Fruit fly (Drosophila melanogaster) whole organism, embryonic: Measurements from ENCODE around the gene dpr9.

Source experiments
- Ada2b ChIP-seq: fragments of 200-800 bp; sonication (Bioruptor generic); IDR thresholded peaks from 2 replicates; pipeline ENCODE4 v1.3.6; 2022; ENCODE audit warnings: missing biosample characterization, missing genetic modification characterization
- Adf1 ChIP-seq: fragments of 200-800 bp; sonication (Bioruptor generic); IDR thresholded peaks from 2 replicates; pipeline ENCODE4 v1.3.6; 2022; ENCODE audit warnings: missing biosample characterization, missing genetic modification characterization
- Bdp1 ChIP-seq: fragments of 200-800 bp; sonication (Bioruptor generic); optimal IDR thresholded peaks from 3 replicates; lab custom pipeline; 2016; ENCODE audit warnings: missing biosample characterization, missing genetic modification characterization
- CG1024 ChIP-seq: fragments of 200-800 bp; sonication (Bioruptor generic); IDR thresholded peaks from 2 replicates; pipeline ENCODE4 v1.3.6; 2022; ENCODE audit warnings: missing biosample characterization, missing genetic modification characterization
- CG10366 ChIP-seq: fragments of 200-800 bp; sonication (Bioruptor generic); IDR thresholded peaks from 2 replicates; pipeline ENCODE4 v1.3.6; 2022; ENCODE audit warnings: missing biosample characterization, missing genetic modification characterization
- CG11247 ChIP-seq: fragments of 200-800 bp; sonication (Bioruptor generic); IDR thresholded peaks from 2 replicates; pipeline ENCODE4 v1.3.6; 2022; ENCODE audit warnings: missing biosample characterization, missing genetic modification characterization
- CG12659 ChIP-seq: fragments of 200-800 bp; sonication (Bioruptor generic); optimal IDR thresholded peaks from 3 replicates; lab custom pipeline; 2017; ENCODE audit warnings: mild to moderate bottlenecking, missing biosample characterization, missing genetic modification reagents, missing genetic modification characterization
- CG13894 ChIP-seq: fragments of 200-800 bp; sonication (Bioruptor generic); optimal IDR thresholded peaks from 3 replicates; lab custom pipeline; 2018; ENCODE audit warnings: missing biosample characterization, mild to moderate bottlenecking, missing genetic modification characterization, moderate library complexity
- CG14710 ChIP-seq: fragments of 200-800 bp; sonication (Bioruptor generic); optimal IDR thresholded peaks from 3 replicates; lab custom pipeline; 2019; ENCODE audit warnings: missing biosample characterization, mild to moderate bottlenecking, missing genetic modification characterization, moderate library complexity
- CG17328 ChIP-seq: fragments of 200-800 bp; sonication (Bioruptor generic); IDR thresholded peaks from 2 replicates; pipeline ENCODE4 v1.3.6; 2022; ENCODE audit warnings: missing biosample characterization, missing genetic modification characterization
- CG1792 ChIP-seq: fragments of 200-800 bp; sonication (Bioruptor generic); optimal IDR thresholded peaks from 2 replicates; lab custom pipeline; 2016; ENCODE audit warnings: missing biosample characterization, missing genetic modification characterization
- CG2202 ChIP-seq: fragments of 200-800 bp; sonication (Bioruptor generic); optimal IDR thresholded peaks from 2 replicates; lab custom pipeline; 2018; ENCODE audit warnings: missing biosample characterization, mild to moderate bottlenecking, missing genetic modification characterization
- CG2712 ChIP-seq: fragments of 200-800 bp; optimal IDR thresholded peaks from 3 replicates; lab custom pipeline; 2019; ENCODE audit warnings: missing biosample characterization, mild to moderate bottlenecking, missing genetic modification characterization, moderate library complexity
- CG2875 ChIP-seq: fragments of 200-800 bp; sonication (Bioruptor generic); optimal IDR thresholded peaks from 2 replicates; lab custom pipeline; 2017; ENCODE audit warnings: missing biosample characterization, mild to moderate bottlenecking, missing genetic modification characterization, missing genetic modification reagents
- CG32532 ChIP-seq: fragments of 200-800 bp; sonication (Bioruptor generic); IDR thresholded peaks from 2 replicates; pipeline ENCODE4 v1.3.6; 2022; ENCODE audit warnings: missing biosample characterization, missing genetic modification characterization
- CG34422 ChIP-seq: fragments of 200-800 bp; sonication (Bioruptor generic); IDR thresholded peaks from 3 replicates; pipeline ENCODE4 v1.3.6; 2022; ENCODE audit warnings: missing biosample characterization, missing genetic modification characterization
- CG4360 ChIP-seq: fragments of 200-800 bp; sonication (Bioruptor generic); IDR thresholded peaks from 2 replicates; pipeline ENCODE4 v1.3.6; 2022; ENCODE audit warnings: missing biosample characterization, missing genetic modification characterization
- Camta ChIP-seq: fragments of 200-800 bp; sonication (Bioruptor generic); optimal IDR thresholded peaks from 2 replicates; lab custom pipeline; 2016; ENCODE audit warnings: missing biosample characterization, missing genetic modification characterization
- CrebB ChIP-seq: fragments of 200-800 bp; sonication (Bioruptor generic); optimal IDR thresholded peaks from 3 replicates; lab custom pipeline; 2018; ENCODE audit warnings: missing biosample characterization, mild to moderate bottlenecking, missing genetic modification characterization
- D19B ChIP-seq: fragments of 200-800 bp; sonication (Bioruptor generic); optimal IDR thresholded peaks from 2 replicates; lab custom pipeline; 2017; ENCODE audit warnings: missing biosample characterization, mild to moderate bottlenecking, missing genetic modification characterization
- Dip3 ChIP-seq: fragments of 200-800 bp; sonication (Bioruptor generic); optimal IDR thresholded peaks from 3 replicates; lab custom pipeline; 2016; ENCODE audit warnings: missing biosample characterization, missing genetic modification characterization
- Drgx ChIP-seq: fragments of 200-800 bp; sonication (Bioruptor generic); IDR thresholded peaks from 2 replicates; pipeline ENCODE4 v1.3.6; 2022; ENCODE audit warnings: missing biosample characterization, missing genetic modification characterization
- ERR ChIP-seq: fragments of 200-800 bp; sonication (Bioruptor generic); optimal IDR thresholded peaks from 2 replicates; lab custom pipeline; 2016; ENCODE audit warnings: missing biosample characterization, missing genetic modification characterization
- Fer1 ChIP-seq: fragments of 200-800 bp; sonication (Bioruptor generic); optimal IDR thresholded peaks from 2 replicates; lab custom pipeline; 2017; ENCODE audit warnings: missing biosample characterization, mild to moderate bottlenecking, missing genetic modification characterization
- Fer2 ChIP-seq: fragments of 200-800 bp; sonication (Bioruptor generic); optimal IDR thresholded peaks from 2 replicates; lab custom pipeline; 2018; ENCODE audit warnings: missing biosample characterization, mild to moderate bottlenecking, missing genetic modification characterization, moderate library complexity
- Gsc ChIP-seq: fragments of 200-800 bp; sonication (Bioruptor generic); IDR thresholded peaks from 2 replicates; pipeline ENCODE4 v1.3.6; 2022; ENCODE audit warnings: missing biosample characterization, missing genetic modification characterization
- Hr78 ChIP-seq, 2 experiments: fragments of 200-800 bp in 1 of 2; fragments of >200 bp in 1 of 2; sonication (Bioruptor generic) in 1 of 2; optimal IDR thresholded peaks; 2 replicates each; lab custom pipeline; 2017 to 2019; ENCODE audit warnings: missing biosample characterization in 2 of 2, missing genetic modification characterization in 2 of 2, mild to moderate bottlenecking in 1 of 2, moderate library complexity in 1 of 2
- Mrtf ChIP-seq: fragments of 200-800 bp; sonication (Bioruptor generic); IDR thresholded peaks from 3 replicates; pipeline ENCODE4 v1.3.6; 2022; ENCODE audit warnings: missing biosample characterization, missing genetic modification characterization
- Opbp ChIP-seq: fragments of 200-800 bp; sonication (Bioruptor generic); IDR thresholded peaks from 3 replicates; pipeline ENCODE4 v1.3.6; 2022; ENCODE audit warnings: missing biosample characterization, missing genetic modification characterization; ENCODE audit not compliant: partially characterized antibody
- Sin3A ChIP-seq: fragments of >200 bp; optimal IDR thresholded peaks from 2 replicates; lab custom pipeline; 2018
- Sox100B ChIP-seq: fragments of 200-800 bp; sonication (Bioruptor generic); optimal IDR thresholded peaks from 3 replicates; lab custom pipeline; 2018; ENCODE audit warnings: missing biosample characterization, mild to moderate bottlenecking, missing genetic modification characterization
- Sox102F ChIP-seq: fragments of 200-800 bp; sonication (Bioruptor generic); optimal IDR thresholded peaks from 2 replicates; lab custom pipeline; 2018; ENCODE audit warnings: missing biosample characterization, mild to moderate bottlenecking, missing genetic modification characterization, moderate library complexity
- Sry-β ChIP-seq: fragments of 200-800 bp; sonication (Bioruptor generic); optimal IDR thresholded peaks from 2 replicates; lab custom pipeline; 2018; ENCODE audit warnings: missing biosample characterization, mild to moderate bottlenecking, missing genetic modification characterization, moderate library complexity
- Tbp ChIP-seq: fragments of >200 bp; optimal IDR thresholded peaks from 2 replicates; lab custom pipeline; 2018; ENCODE audit warnings: missing biosample characterization, missing genetic modification characterization
- YL-1 ChIP-seq: fragments of 200-800 bp; sonication (Bioruptor generic); optimal IDR thresholded peaks from 3 replicates; lab custom pipeline; 2017; ENCODE audit warnings: missing biosample characterization, mild to moderate bottlenecking, missing genetic modification characterization
- bowl ChIP-seq: fragments of 200-800 bp; sonication (Bioruptor generic); IDR thresholded peaks from 2 replicates; pipeline ENCODE4 v1.3.6; 2022; ENCODE audit warnings: missing biosample characterization, missing genetic modification characterization
- cad ChIP-seq: fragments of >200 bp; optimal IDR thresholded peaks from 2 replicates; lab custom pipeline; 2017; ENCODE audit warnings: missing biosample characterization, missing genetic modification characterization
- chif ChIP-seq, 2 experiments: fragments of 200-800 bp; sonication (Bioruptor generic); optimal IDR thresholded peaks; 3 replicates each; lab custom pipeline; 2016; ENCODE audit warnings: missing biosample characterization in 2 of 2, missing genetic modification characterization in 2 of 2
- croc ChIP-seq: fragments of 200-800 bp; sonication (Bioruptor generic); conservative IDR thresholded peaks from 3 replicates; pipeline ENCODE4 v1.3.6; 2022; ENCODE audit warnings: missing biosample characterization, missing genetic modification characterization
- fd96Cb ChIP-seq: fragments of 200-800 bp; sonication (Bioruptor generic); optimal IDR thresholded peaks from 2 replicates; lab custom pipeline; 2018; ENCODE audit warnings: missing biosample characterization, mild to moderate bottlenecking, missing genetic modification characterization, moderate library complexity
- gce ChIP-seq: fragments of 200-800 bp; sonication (Bioruptor generic); IDR thresholded peaks from 3 replicates; pipeline ENCODE4 v1.3.6; 2022; ENCODE audit warnings: missing biosample characterization, missing genetic modification characterization
- gem ChIP-seq: fragments of 200-800 bp; sonication (Bioruptor generic); optimal IDR thresholded peaks from 2 replicates; lab custom pipeline; 2019; ENCODE audit warnings: missing biosample characterization, mild to moderate bottlenecking, missing genetic modification characterization, moderate library complexity
- hb ChIP-seq: fragments of 200-800 bp; sonication (Bioruptor generic); IDR thresholded peaks from 3 replicates; pipeline ENCODE4 v1.3.6; 2022; ENCODE audit warnings: missing biosample characterization, missing genetic modification characterization; ENCODE audit not compliant: partially characterized antibody
- insv ChIP-seq, 2 experiments: fragments of 200-800 bp; sonication (Bioruptor generic); optimal IDR thresholded peaks; 3 replicates each; lab custom pipeline; 2016 to 2018; ENCODE audit warnings: missing biosample characterization in 2 of 2, missing genetic modification characterization in 2 of 2
- kni ChIP-seq: fragments of 200-800 bp; sonication (Bioruptor generic); optimal IDR thresholded peaks from 3 replicates; lab custom pipeline; 2017; ENCODE audit warnings: mild to moderate bottlenecking, missing biosample characterization, missing genetic modification reagents, missing genetic modification characterization
- lbe ChIP-seq: fragments of 200-800 bp; sonication (Bioruptor generic); optimal IDR thresholded peaks from 2 replicates; lab custom pipeline; 2016; ENCODE audit warnings: missing biosample characterization, mild to moderate bottlenecking, missing genetic modification characterization
- nom ChIP-seq: fragments of 200-800 bp; sonication (Bioruptor generic); optimal IDR thresholded peaks from 2 replicates; lab custom pipeline; 2017; ENCODE audit warnings: missing biosample characterization, missing genetic modification characterization, mild to moderate bottlenecking, moderate library complexity, missing genetic modification reagents
- pfk ChIP-seq: fragments of 200-800 bp; sonication (Bioruptor generic); optimal IDR thresholded peaks from 2 replicates; lab custom pipeline; 2018; ENCODE audit warnings: missing biosample characterization, mild to moderate bottlenecking, missing genetic modification characterization, moderate library complexity
- psq ChIP-seq: fragments of 200-800 bp; sonication (Bioruptor generic); optimal IDR thresholded peaks from 2 replicates; lab custom pipeline; 2017; ENCODE audit warnings: missing biosample characterization, missing genetic modification characterization
- pzg ChIP-seq: fragments of 200-800 bp; sonication (Bioruptor generic); optimal IDR thresholded peaks from 3 replicates; lab custom pipeline; 2018; ENCODE audit warnings: missing biosample characterization, mild to moderate bottlenecking, missing genetic modification characterization, moderate library complexity
- run ChIP-seq: fragments of 200-800 bp; sonication (Bioruptor generic); optimal IDR thresholded peaks from 3 replicates; lab custom pipeline; 2018; ENCODE audit warnings: missing biosample characterization, mild to moderate bottlenecking, missing genetic modification characterization
- seq ChIP-seq: fragments of 200-800 bp; sonication (Bioruptor generic); IDR thresholded peaks from 2 replicates; pipeline ENCODE4 v1.3.6; 2022; ENCODE audit warnings: missing biosample characterization, missing genetic modification characterization
- toy ChIP-seq: fragments of 200-800 bp; sonication (Bioruptor generic); IDR thresholded peaks from 2 replicates; pipeline ENCODE4 v1.3.6; 2022; ENCODE audit warnings: missing biosample characterization, missing genetic modification characterization

dpr9 gene

DNA sequence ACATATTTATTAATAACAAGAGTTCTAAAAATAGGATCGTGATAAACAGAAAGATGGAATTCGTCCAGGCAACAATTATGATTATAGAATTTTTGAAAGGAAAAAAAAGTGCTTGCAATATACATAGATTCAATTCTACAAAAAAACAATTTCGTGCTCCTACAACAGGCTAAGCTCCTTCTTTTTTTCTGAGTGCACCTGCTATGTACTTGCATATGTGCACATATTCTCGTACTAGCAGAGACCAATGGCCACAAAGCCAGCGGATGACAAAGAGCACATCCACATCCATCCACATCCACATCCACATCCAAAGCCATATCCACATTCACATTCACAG, 12.9 kb upstream of the dpr9 start (continued):
- TF ChIP-seq CG2202 = no peak
- peak; percentile 16 for TF ChIP-seq gem (tag; lab: Kevin White, UChicago)
- no peak for TF ChIP-seq Fer2 (tag; lab: Kevin White, UChicago)
- no peak for TF ChIP-seq CG4360 (GFP tag; lab: Robert Waterston, UW)
- TF ChIP-seq Sin3A (lab: Kevin White, UChicago) = no peak
- TF ChIP-seq Camta (GFP tag; lab: Kevin White, UChicago) = no peak
- no peak for TF ChIP-seq pfk
- no peak for TF ChIP-seq insv (GFP tag; optimal IDR thresholded peaks at IDR 0.05; lab: Kevin White, UChicago)
- peak; percentile 8 for TF ChIP-seq lbe
- TF ChIP-seq Sry-β (GFP tag; lab: Kevin White, UChicago) = no peak
- peak; percentile 51 for TF ChIP-seq Drgx (GFP tag; lab: Robert Waterston, UW)
- no peak for TF ChIP-seq Dip3 (GFP tag; lab: Kevin White, UChicago)
- no peak for TF ChIP-seq CG13894 (tag; lab: Kevin White, UChicago)
- TF ChIP-seq Fer1 (GFP tag; lab: Kevin White, UChicago) = no peak
- peak; percentile 5 for TF ChIP-seq fd96Cb
- peak; percentile 21; the same call in 1 of the 2 replicates for TF ChIP-seq CG17328
- no peak for TF ChIP-seq Opbp (GFP tag; lab: Robert Waterston, UW)
- TF ChIP-seq Adf1 (GFP tag; lab: Robert Waterston, UW) = no peak
- TF ChIP-seq ERR (GFP tag; lab: Kevin White, UChicago) = no peak
- no peak for TF ChIP-seq CG14710 (tag; lab: Kevin White, UChicago)
- TF ChIP-seq croc (GFP tag; lab: Robert Waterston, UW) = no peak
- TF ChIP-seq CG34422 (GFP tag; lab: Robert Waterston, UW) = no peak
- TF ChIP-seq D19B (GFP tag; lab: Kevin White, UChicago) = no peak
- no peak for TF ChIP-seq Hr78 (GFP tag; optimal IDR thresholded peaks at IDR 0.05; lab: Kevin White, UChicago)
- TF ChIP-seq Mrtf (GFP tag; lab: Robert Waterston, UW) = no peak
- TF ChIP-seq Gsc (GFP tag; lab: Robert Waterston, UW) = no peak
- TF ChIP-seq Ada2b (GFP tag; lab: Robert Waterston, UW) = no peak
- no peak for TF ChIP-seq hb (GFP tag; lab: Robert Waterston, UW)
- no peak for TF ChIP-seq pzg (GFP tag; lab: Kevin White, UChicago)
- TF ChIP-seq CG1792 (GFP tag; lab: Kevin White, UChicago) = no peak
- no peak for TF ChIP-seq chif (GFP tag; optimal IDR thresholded peaks at IDR 0.05; lab: Kevin White, UChicago)
- no peak for TF ChIP-seq seq (GFP tag; lab: Robert Waterston, UW)
- no peak for TF ChIP-seq CG11247 (GFP tag; lab: Robert Waterston, UW)
- TF ChIP-seq nom (GFP tag; lab: Kevin White, UChicago) = peak; percentile 32
- no peak for TF ChIP-seq CG32532
- no peak for TF ChIP-seq YL-1 (GFP tag; lab: Kevin White, UChicago)
- TF ChIP-seq cad (GFP tag; lab: Kevin White, UChicago) = no peak
- no peak for TF ChIP-seq CrebB
- peak; percentile 14 for TF ChIP-seq Sox102F (GFP tag; lab: Kevin White, UChicago)
- no peak for TF ChIP-seq toy (GFP tag; lab: Robert Waterston, UW)
- TF ChIP-seq CG12659 (GFP tag; lab: Kevin White, UChicago) = peak; percentile 0
- no peak for TF ChIP-seq run (tag; lab: Kevin White, UChicago)
- TF ChIP-seq Bdp1 (GFP tag; lab: Kevin White, UChicago) = no peak
- TF ChIP-seq kni (GFP tag; lab: Kevin White, UChicago) = no peak
- no peak for TF ChIP-seq Tbp
- TF ChIP-seq gce (GFP tag; lab: Robert Waterston, UW) = no peak
- no peak for TF ChIP-seq CG10366 (GFP tag; lab: Robert Waterston, UW)
- no peak for TF ChIP-seq CG2875 (GFP tag; lab: Kevin White, UChicago)
- TF ChIP-seq CG1024 (GFP tag; lab: Robert Waterston, UW) = no peak
- TF ChIP-seq CG2712 (tag; lab: Kevin White, UChicago) = peak; percentile 24
- no peak for TF ChIP-seq Sox100B (GFP tag; lab: Kevin White, UChicago)
- TF ChIP-seq psq (GFP tag; lab: Kevin White, UChicago) = no peak
- 0 out of 2 replicates have a peak, but pooled peaks have one; percentile 1 for TF ChIP-seq bowl
